Worm (Caenorhabditis elegans): ENCODE results near the gene rnf-121.

DNA sequence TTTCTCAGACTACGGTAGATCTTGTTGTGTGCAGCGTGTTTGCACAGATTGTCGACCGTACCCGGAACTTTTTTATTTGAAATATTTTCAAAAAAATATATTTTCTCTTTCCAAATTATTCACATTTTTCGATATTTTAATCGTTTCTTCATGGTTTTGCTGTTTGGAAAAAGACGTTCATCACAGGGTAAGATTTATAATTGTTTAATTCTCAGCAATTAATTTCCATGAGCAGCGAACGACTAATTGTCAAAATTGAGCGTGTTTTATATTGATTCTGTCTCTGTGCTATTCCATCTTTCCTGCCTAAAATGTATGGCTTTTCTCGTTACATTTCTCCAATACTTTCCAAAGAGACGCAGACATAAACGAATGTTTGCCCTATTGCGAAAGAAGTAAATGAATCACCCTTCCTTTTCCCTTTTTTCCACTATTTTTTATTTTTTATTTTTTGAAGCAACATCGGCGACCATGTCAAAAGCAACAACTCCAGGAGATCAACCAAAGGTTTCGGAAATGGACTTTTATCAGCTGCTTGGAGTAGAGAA lies 20.4 kb upstream of the rnf-121 start, which contains the start of gene dnj-16:
- TF ChIP-seq zag-1 (tag; optimal IDR thresholded peaks at IDR 0.05) (no peak), lin-35 (GFP tag; optimal IDR thresholded peaks at IDR 0.05) (peak in 1 of 2 experiments; percentile 40), skn-1 (tag; optimal IDR thresholded peaks at IDR 0.05) (peak; percentile 29), vab-15 (tag; optimal IDR thresholded peaks at IDR 0.05) (no peak), unc-86 (tag; optimal IDR thresholded peaks at IDR 0.05) (no peak), grh-1 (GFP tag; IDR thresholded peaks at IDR 0.05) (no peak), ztf-11 (tag; optimal IDR thresholded peaks at IDR 0.05) (no peak)
